Worm (Caenorhabditis elegans) whole organism, early embryonic: ENCODE results near the gene prx-14.

Source experiments
- F13C5.2 ChIP-seq: sonication (generic microtip); optimal IDR thresholded peaks from 2 replicates; lab custom pipeline; 2017; ENCODE audit warnings: mild to moderate bottlenecking, missing genetic modification characterization, inconsistent platforms, missing compliant biosample characterization
- aly-1 ChIP-seq: sonication (generic microtip); optimal IDR thresholded peaks from 2 replicates; lab custom pipeline; 2016; ENCODE audit warnings: missing genetic modification characterization, missing compliant biosample characterization
- ama-1 ChIP-seq: fragments of 150-350 bp; optimal IDR thresholded peaks from 2 replicates; lab custom pipeline; 2014
- ceh-13 ChIP-seq: fragments of 200-800 bp; sonication (Bioruptor generic); optimal IDR thresholded peaks from 2 replicates; lab custom pipeline; 2018; ENCODE audit warnings: mild to moderate bottlenecking, missing genetic modification characterization, missing compliant biosample characterization
- ets-7 ChIP-seq: sonication (generic microtip); optimal IDR thresholded peaks from 2 replicates; lab custom pipeline; 2016; ENCODE audit warnings: missing genotype, missing genetic modification characterization, missing compliant biosample characterization
- hmbx-1 ChIP-seq: sonication (generic microtip); optimal IDR thresholded peaks from 2 replicates; lab custom pipeline; 2016; ENCODE audit warnings: mild to moderate bottlenecking, missing genetic modification characterization, missing compliant biosample characterization
- hmg-4 ChIP-seq: fragments of 200-800 bp; sonication (Bioruptor generic); optimal IDR thresholded peaks from 2 replicates; lab custom pipeline; 2018; ENCODE audit warnings: mild to moderate bottlenecking, missing genetic modification characterization, missing compliant biosample characterization
- sea-1 ChIP-seq: fragments of 200-800 bp; sonication (Bioruptor generic); conservative IDR thresholded peaks from 2 replicates; pipeline ENCODE4 v1.3.6; 2022; ENCODE audit warnings: missing genetic modification characterization, missing compliant biosample characterization
- tbx-37 ChIP-seq: fragments of 200-800 bp; sonication (Bioruptor generic); conservative IDR thresholded peaks from 2 replicates; pipeline ENCODE4 v1.3.6; 2022; ENCODE audit warnings: missing genetic modification reagents, missing genetic modification characterization, missing compliant biosample characterization

- no peak for TF ChIP-seq hmg-4
- TF ChIP-seq tbx-37 = no peak
- TF ChIP-seq F13C5.2 (tag; lab: Kevin White, UChicago) = no peak
- TF ChIP-seq ets-7 (tag; lab: Kevin White, UChicago) = no peak
- no peak for TF ChIP-seq ama-1
- TF ChIP-seq sea-1 = no peak
- no peak for TF ChIP-seq aly-1 (tag; lab: Kevin White, UChicago)
- no peak for TF ChIP-seq ceh-13 (GFP tag; lab: Kevin White, UChicago)
- TF ChIP-seq hmbx-1 (tag; lab: Kevin White, UChicago) = no peak
Measured at ce11 chrIV:11183013-11183412, at the start of gene prx-14.
